Worm (Caenorhabditis elegans) whole organism, late embryonic: Measurements from ENCODE around the gene Y57G7A.2.

Experiments used
- C38D4.7 ChIP-seq: fragments of 200-800 bp; sonication (Bioruptor generic); optimal IDR thresholded peaks from 2 replicates; lab custom pipeline; 2018; ENCODE audit warnings: mild to moderate bottlenecking, missing genetic modification characterization, moderate library complexity, missing compliant biosample characterization
- K02D7.2 ChIP-seq: sonication (generic microtip); optimal IDR thresholded peaks from 2 replicates; lab custom pipeline; 2017; ENCODE audit warnings: mild to moderate bottlenecking, missing genetic modification characterization, missing compliant biosample characterization
- K09A11.1 ChIP-seq: sonication (generic microtip); optimal IDR thresholded peaks from 2 replicates; lab custom pipeline; 2017; ENCODE audit warnings: antibody characterized with exemption, mild to moderate bottlenecking, missing genetic modification characterization, missing compliant biosample characterization; ENCODE audit not compliant: insufficient read depth
- Y22D7AL.16 ChIP-seq: sonication (generic microtip); optimal IDR thresholded peaks from 2 replicates; lab custom pipeline; 2016; ENCODE audit warnings: missing genetic modification characterization, missing compliant biosample characterization
- ahr-1 ChIP-seq: sonication (generic microtip); optimal IDR thresholded peaks from 2 replicates; lab custom pipeline; 2016; ENCODE audit warnings: missing genetic modification characterization, missing compliant biosample characterization
- ceh-14 ChIP-seq: sonication (generic microtip); optimal IDR thresholded peaks from 2 replicates; lab custom pipeline; 2016; ENCODE audit warnings: missing genotype, missing genetic modification characterization, missing compliant biosample characterization
- ceh-18 ChIP-seq: sonication (generic microtip); optimal IDR thresholded peaks from 2 replicates; lab custom pipeline; 2016; ENCODE audit warnings: missing genetic modification characterization, missing compliant biosample characterization
- ceh-22 ChIP-seq: sonication (generic microtip); optimal IDR thresholded peaks from 2 replicates; lab custom pipeline; 2017; ENCODE audit warnings: missing biosample characterization, missing genetic modification characterization
- ceh-24 ChIP-seq: sonication (generic microtip); optimal IDR thresholded peaks from 2 replicates; lab custom pipeline; 2016; ENCODE audit warnings: mild to moderate bottlenecking, missing genetic modification characterization, missing compliant biosample characterization
- ceh-30 ChIP-seq: fragments of 150-350 bp; optimal IDR thresholded peaks from 2 replicates; lab custom pipeline; 2014; ENCODE audit warnings: missing biosample characterization, missing genetic modification characterization
- ceh-31 ChIP-seq: sonication (generic microtip); optimal IDR thresholded peaks from 2 replicates; lab custom pipeline; 2016; ENCODE audit warnings: missing genetic modification characterization, missing compliant biosample characterization
- ceh-45 ChIP-seq: fragments of 200-800 bp; sonication (Bioruptor generic); IDR thresholded peaks from 2 replicates; pipeline ENCODE4 v1.3.6; 2022; ENCODE audit warnings: missing genetic modification reagents, missing genetic modification characterization, missing compliant biosample characterization
- ceh-48 ChIP-seq: sonication (generic microtip); optimal IDR thresholded peaks from 2 replicates; lab custom pipeline; 2016; ENCODE audit warnings: missing genetic modification characterization, inconsistent platforms, missing compliant biosample characterization
- ceh-6 ChIP-seq: fragments of 200-800 bp; sonication (Bioruptor generic); optimal IDR thresholded peaks from 2 replicates; lab custom pipeline; 2018; ENCODE audit warnings: mild to moderate bottlenecking, missing genetic modification characterization, missing compliant biosample characterization
- ceh-9 ChIP-seq: sonication (generic microtip); optimal IDR thresholded peaks from 2 replicates; lab custom pipeline; 2016; ENCODE audit warnings: mild to moderate bottlenecking, missing genetic modification characterization, inconsistent platforms, missing compliant biosample characterization
- che-1 ChIP-seq: sonication (generic microtip); optimal IDR thresholded peaks from 2 replicates; lab custom pipeline; 2016; ENCODE audit warnings: mild to moderate bottlenecking, missing genetic modification characterization, missing compliant biosample characterization
- dmd-4 ChIP-seq: sonication (generic microtip); optimal IDR thresholded peaks from 2 replicates; lab custom pipeline; 2016; ENCODE audit warnings: borderline replicate concordance, missing genetic modification characterization, missing compliant biosample characterization
- dve-1 ChIP-seq: sonication (generic microtip); optimal IDR thresholded peaks from 2 replicates; lab custom pipeline; 2017; ENCODE audit warnings: antibody characterized with exemption, mild to moderate bottlenecking, missing genetic modification characterization, missing compliant biosample characterization
- elt-2 ChIP-seq: sonication (generic microtip); optimal IDR thresholded peaks from 2 replicates; lab custom pipeline; 2016; ENCODE audit warnings: missing genetic modification reagents, missing genetic modification characterization, missing compliant biosample characterization
- elt-4 ChIP-seq: sonication (generic microtip); optimal IDR thresholded peaks from 2 replicates; lab custom pipeline; 2016; ENCODE audit warnings: missing genetic modification characterization, missing compliant biosample characterization
- ets-4 ChIP-seq: sonication (generic microtip); optimal IDR thresholded peaks from 2 replicates; lab custom pipeline; 2016; ENCODE audit warnings: missing genetic modification characterization, missing compliant biosample characterization
- eyg-1 ChIP-seq: sonication (generic microtip); optimal IDR thresholded peaks from 2 replicates; lab custom pipeline; 2016; ENCODE audit warnings: missing genotype, missing genetic modification characterization, missing compliant biosample characterization
- fax-1 ChIP-seq: sonication (generic microtip); optimal IDR thresholded peaks from 2 replicates; lab custom pipeline; 2016; ENCODE audit warnings: missing genotype, missing genetic modification characterization, missing compliant biosample characterization
- fkh-6 ChIP-seq: sonication (generic microtip); optimal IDR thresholded peaks from 2 replicates; lab custom pipeline; 2016; ENCODE audit warnings: missing genetic modification characterization, missing compliant biosample characterization
- gmeb-2 ChIP-seq: sonication (generic microtip); optimal IDR thresholded peaks from 2 replicates; lab custom pipeline; 2016; ENCODE audit warnings: missing genetic modification characterization, inconsistent platforms, missing compliant biosample characterization
- hlh-13 ChIP-seq: fragments of 200-800 bp; sonication (Bioruptor generic); optimal IDR thresholded peaks from 2 replicates; lab custom pipeline; 2018; ENCODE audit warnings: mild to moderate bottlenecking, missing genetic modification characterization, missing compliant biosample characterization
- hlh-15 ChIP-seq: sonication (generic microtip); optimal IDR thresholded peaks from 2 replicates; lab custom pipeline; 2016; ENCODE audit warnings: missing genetic modification characterization, missing compliant biosample characterization
- hlh-30 ChIP-seq: sonication (generic microtip); optimal IDR thresholded peaks from 2 replicates; lab custom pipeline; 2017; ENCODE audit warnings: antibody characterized with exemption, missing genetic modification characterization, missing compliant biosample characterization; ENCODE audit not compliant: insufficient read depth
- lim-6 ChIP-seq: sonication (generic microtip); optimal IDR thresholded peaks from 2 replicates; lab custom pipeline; 2016; ENCODE audit warnings: missing genetic modification characterization, missing compliant biosample characterization
- madf-2 ChIP-seq: sonication (generic microtip); optimal IDR thresholded peaks from 2 replicates; lab custom pipeline; 2017; ENCODE audit warnings: missing genetic modification characterization, missing compliant biosample characterization
- nhr-11 ChIP-seq: fragments of 150-350 bp; optimal IDR thresholded peaks from 2 replicates; lab custom pipeline; 2014; ENCODE audit warnings: missing biosample characterization, missing genetic modification characterization
- nhr-232 ChIP-seq: sonication (generic microtip); optimal IDR thresholded peaks from 2 replicates; lab custom pipeline; 2016; ENCODE audit warnings: missing genetic modification characterization, missing compliant biosample characterization
- pag-3 ChIP-seq: sonication (generic microtip); optimal IDR thresholded peaks from 2 replicates; lab custom pipeline; 2016; ENCODE audit warnings: missing compliant biosample characterization, missing genetic modification characterization, borderline replicate concordance
- pat-9 ChIP-seq: fragments of 200-800 bp; sonication (Bioruptor generic); optimal IDR thresholded peaks from 2 replicates; lab custom pipeline; 2018; ENCODE audit warnings: mild to moderate bottlenecking, missing genetic modification characterization, moderate library complexity, missing compliant biosample characterization
- pax-1 ChIP-seq: fragments of 150-350 bp; optimal IDR thresholded peaks from 2 replicates; lab custom pipeline; 2014; ENCODE audit warnings: missing biosample characterization, missing genetic modification characterization
- pha-2 ChIP-seq: sonication (generic microtip); optimal IDR thresholded peaks from 2 replicates; lab custom pipeline; 2017; ENCODE audit warnings: mild to moderate bottlenecking, missing genetic modification characterization, missing compliant biosample characterization
- pha-4 ChIP-seq: fragments of 150-350 bp; optimal IDR thresholded peaks from 2 replicates; lab custom pipeline; 2018; ENCODE audit warnings: missing biosample characterization, missing genetic modification reagents, missing genetic modification characterization
- pqm-1 ChIP-seq: sonication (generic microtip); optimal IDR thresholded peaks from 2 replicates; lab custom pipeline; 2016; ENCODE audit warnings: missing genetic modification characterization, missing compliant biosample characterization
- pros-1 ChIP-seq: fragments of 150-350 bp; optimal IDR thresholded peaks from 2 replicates; lab custom pipeline; 2014; ENCODE audit warnings: missing biosample characterization, missing genetic modification reagents, missing genetic modification characterization
- ref-2 ChIP-seq: sonication (generic microtip); optimal IDR thresholded peaks from 2 replicates; lab custom pipeline; 2016; ENCODE audit warnings: missing genetic modification characterization, missing compliant biosample characterization
- sdc-2 ChIP-seq: sonication (generic microtip); optimal IDR thresholded peaks from 2 replicates; lab custom pipeline; 2016; ENCODE audit warnings: missing genotype, missing genetic modification characterization, missing compliant biosample characterization
- sox-2 ChIP-seq: fragments of 200-800 bp; sonication (Bioruptor generic); IDR thresholded peaks from 2 replicates; pipeline ENCODE4 v1.3.6; 2022; ENCODE audit warnings: missing genetic modification reagents, missing genetic modification characterization, missing compliant biosample characterization
- sox-4 ChIP-seq: sonication (generic microtip); optimal IDR thresholded peaks from 2 replicates; lab custom pipeline; 2017; ENCODE audit warnings: mild to moderate bottlenecking, missing genetic modification characterization, inconsistent platforms, missing compliant biosample characterization
- syd-9 ChIP-seq: sonication (generic microtip); optimal IDR thresholded peaks from 2 replicates; lab custom pipeline; 2016; ENCODE audit warnings: mild to moderate bottlenecking, missing genetic modification characterization, moderate library complexity, missing compliant biosample characterization
- tbx-2 ChIP-seq: sonication (generic microtip); optimal IDR thresholded peaks from 2 replicates; lab custom pipeline; 2016; ENCODE audit warnings: missing genetic modification characterization, missing compliant biosample characterization
- ttx-3 ChIP-seq: sonication (generic microtip); optimal IDR thresholded peaks from 2 replicates; lab custom pipeline; 2016; ENCODE audit warnings: missing genetic modification reagents, missing genetic modification characterization, missing compliant biosample characterization
- unc-3 ChIP-seq, 2 experiments: fragments of 200-800 bp in 1 of 2; sonication (Bioruptor generic) in 1 of 2; sonication (generic microtip) in 1 of 2; conservative IDR thresholded peaks in 1 of 2; optimal IDR thresholded peaks in 1 of 2; 2 replicates each; pipeline versions ENCODE4 v1.3.6 to Lab custom; 2016 to 2022; ENCODE audit warnings: missing compliant biosample characterization in 2 of 2, missing genetic modification characterization in 2 of 2, missing genetic modification reagents in 1 of 2
- unc-42 ChIP-seq: sonication (generic microtip); optimal IDR thresholded peaks from 2 replicates; lab custom pipeline; 2016; ENCODE audit warnings: missing genotype, missing genetic modification characterization, missing compliant biosample characterization
- unc-86 ChIP-seq: sonication (generic microtip); optimal IDR thresholded peaks from 2 replicates; lab custom pipeline; 2016; ENCODE audit warnings: missing genetic modification characterization, missing compliant biosample characterization
- zip-5 ChIP-seq: sonication (generic microtip); optimal IDR thresholded peaks from 2 replicates; lab custom pipeline; 2016; ENCODE audit warnings: missing genetic modification characterization, missing compliant biosample characterization
- ztf-16 ChIP-seq: sonication (generic microtip); optimal IDR thresholded peaks from 2 replicates; lab custom pipeline; 2017; ENCODE audit warnings: missing genetic modification characterization, missing compliant biosample characterization

Gene Y57G7A.2

ce11 chrII:1295776-1296175 is at the start of gene Y57G7A.2:
Gene Y57G7A.2 (plus strand): TSS chrII:1296076.
- TF ChIP-seq elt-4 (no peak), hlh-30 (no peak), pat-9 (tag; lab: Kevin White, UChicago) (no peak), ceh-45 (GFP tag; lab: Robert Waterston, UW) (no peak), fax-1 (no peak), dmd-4 (tag; lab: Kevin White, UChicago) (no peak), pha-2 (no peak), pha-4 (tag; lab: Kevin White, UChicago) (no peak), ceh-14 (no peak), ttx-3 (tag; lab: Kevin White, UChicago) (no peak), sox-4 (tag; lab: Kevin White, UChicago) (no peak), ztf-16 (no peak), ahr-1 (tag; lab: Kevin White, UChicago) (no peak), sdc-2 (no peak)

- TF ChIP-seq elt-4 (no peak), pax-1 (tag; lab: Kevin White, UChicago) (no peak), unc-3 (GFP tag; conservative IDR thresholded peaks at IDR 0.05; lab: Robert Waterston, UW) (no peak), unc-3 (tag; optimal IDR thresholded peaks at IDR 0.05; lab: Kevin White, UChicago) (no peak), pat-9 (tag; lab: Kevin White, UChicago) (no peak), ets-4 (peak; percentile 48), dve-1 (tag; lab: Kevin White, UChicago) (peak; percentile 64), ceh-48 (tag; lab: Kevin White, UChicago) (no peak), hlh-30 (peak; percentile 86), eyg-1 (peak; percentile 16), sdc-2 (peak; percentile 54), unc-86 (tag; lab: Kevin White, UChicago) (peak; percentile 39), ceh-31 (tag; lab: Kevin White, UChicago) (peak; percentile 91), sox-2 (no peak), K09A11.1 (tag; lab: Kevin White, UChicago) (no peak), K02D7.2 (tag; lab: Kevin White, UChicago) (no peak), Y22D7AL.16 (tag; lab: Kevin White, UChicago) (no peak), lim-6 (tag; lab: Kevin White, UChicago) (no peak), nhr-11 (no peak), sox-4 (tag; lab: Kevin White, UChicago) (peak; percentile 23), ceh-14 (peak; percentile 49), gmeb-2 (no peak), ceh-9 (tag; lab: Kevin White, UChicago) (no peak), hlh-13 (GFP tag; lab: Kevin White, UChicago) (no peak), zip-5 (tag; lab: Kevin White, UChicago) (no peak), unc-42 (tag; lab: Kevin White, UChicago) (peak; percentile 35), nhr-232 (no peak), pqm-1 (tag; lab: Kevin White, UChicago) (no peak), hlh-15 (tag; lab: Kevin White, UChicago) (no peak), ahr-1 (tag; lab: Kevin White, UChicago) (no peak), dmd-4 (tag; lab: Kevin White, UChicago) (peak; percentile 53), elt-2 (tag; lab: Kevin White, UChicago) (peak; percentile 61), ceh-18 (peak; percentile 68), syd-9 (tag; lab: Kevin White, UChicago) (peak; percentile 18), pros-1 (tag; lab: Kevin White, UChicago) (peak; percentile 90), tbx-2 (tag; lab: Kevin White, UChicago) (peak; percentile 86), ref-2 (tag; lab: Kevin White, UChicago) (peak; percentile 95), che-1 (tag; lab: Kevin White, UChicago) (no peak), pag-3 (tag; lab: Kevin White, UChicago) (no peak), ceh-24 (tag; lab: Kevin White, UChicago) (no peak), C38D4.7 (GFP tag; lab: Kevin White, UChicago) (no peak), ceh-22 (tag; lab: Kevin White, UChicago) (peak; percentile 51), madf-2 (no peak), fkh-6 (tag; lab: Kevin White, UChicago) (peak; percentile 15), ceh-30 (tag; lab: Kevin White, UChicago) (no peak), ceh-6 (peak; percentile 19)
Observed at ce11 chrII:1246855-1247259, 49.0 kb upstream of the Y57G7A.2 start.
